Fruit fly (Drosophila melanogaster): ENCODE measurements around the gene Gr93a.

- TF ChIP-seq ttk (optimal IDR thresholded peaks at IDR 0.05), result no peak
- no peak for TF ChIP-seq psq (optimal IDR thresholded peaks at IDR 0.05)
Measured at dm6 chr3R:21823076-21823475, 9.2 kb upstream of the Gr93a start.

Measured in Kc167 (cell line).